Fruit fly (Drosophila melanogaster) whole organism, embryonic: ENCODE measurements around the gene CG13386.

Source experiments
- Bdp1 ChIP-seq: fragments of 200-800 bp; sonication (Bioruptor generic); optimal IDR thresholded peaks from 3 replicates; lab custom pipeline; 2016; ENCODE audit warnings: missing biosample characterization, missing genetic modification characterization
- CG10462 ChIP-seq: fragments of 200-800 bp; sonication (Bioruptor generic); optimal IDR thresholded peaks from 2 replicates; lab custom pipeline; 2016; ENCODE audit warnings: missing biosample characterization, missing genetic modification characterization
- CG10543 ChIP-seq: fragments of 200-800 bp; sonication (Bioruptor generic); optimal IDR thresholded peaks from 3 replicates; lab custom pipeline; 2017; ENCODE audit warnings: missing biosample characterization, mild to moderate bottlenecking, missing genetic modification characterization, moderate library complexity
- CG11398 ChIP-seq: fragments of 200-800 bp; sonication (Bioruptor generic); optimal IDR thresholded peaks from 2 replicates; lab custom pipeline; 2016; ENCODE audit warnings: missing biosample characterization, missing genetic modification characterization
- CG12769 ChIP-seq: fragments of 200-800 bp; sonication (Bioruptor generic); optimal IDR thresholded peaks from 2 replicates; lab custom pipeline; 2019; ENCODE audit warnings: missing biosample characterization, mild to moderate bottlenecking, missing genetic modification characterization, moderate library complexity
- CG14014 ChIP-seq: fragments of 200-800 bp; sonication (Bioruptor generic); IDR thresholded peaks from 2 replicates; pipeline ENCODE4 v1.3.6; 2022; ENCODE audit warnings: missing biosample characterization, missing genetic modification characterization
- CG14710 ChIP-seq: fragments of 200-800 bp; sonication (Bioruptor generic); optimal IDR thresholded peaks from 3 replicates; lab custom pipeline; 2019; ENCODE audit warnings: missing biosample characterization, mild to moderate bottlenecking, missing genetic modification characterization, moderate library complexity
- CG17829 ChIP-seq: fragments of 200-800 bp; optimal IDR thresholded peaks from 2 replicates; lab custom pipeline; 2019; ENCODE audit warnings: missing biosample characterization, mild to moderate bottlenecking, missing genetic modification characterization, moderate library complexity
- CG2199 ChIP-seq: fragments of 200-800 bp; sonication (Bioruptor generic); IDR thresholded peaks from 3 replicates; pipeline ENCODE4 v1.3.6; 2022; ENCODE audit warnings: missing biosample characterization, missing genetic modification characterization
- CG2712 ChIP-seq: fragments of 200-800 bp; optimal IDR thresholded peaks from 3 replicates; lab custom pipeline; 2019; ENCODE audit warnings: missing biosample characterization, mild to moderate bottlenecking, missing genetic modification characterization, moderate library complexity
- CG43689 ChIP-seq: fragments of 200-800 bp; sonication (Bioruptor generic); IDR thresholded peaks from 2 replicates; pipeline ENCODE4 v1.3.6; 2022; ENCODE audit warnings: missing biosample characterization, missing genetic modification characterization
- CG4404 ChIP-seq: fragments of 200-800 bp; sonication (Bioruptor generic); IDR thresholded peaks from 2 replicates; pipeline ENCODE4 v1.3.6; 2022; ENCODE audit warnings: missing biosample characterization, missing genetic modification characterization
- CG6689 ChIP-seq: fragments of 200-800 bp; sonication (Bioruptor generic); IDR thresholded peaks from 2 replicates; pipeline ENCODE4 v1.3.6; 2022; ENCODE audit warnings: missing biosample characterization, missing genetic modification characterization
- CG7786 ChIP-seq: fragments of 200-800 bp; sonication (Bioruptor generic); optimal IDR thresholded peaks from 2 replicates; lab custom pipeline; 2016; ENCODE audit warnings: missing biosample characterization, missing genetic modification characterization
- CG7928 ChIP-seq: fragments of 200-800 bp; sonication (Bioruptor generic); optimal IDR thresholded peaks from 2 replicates; lab custom pipeline; 2017; ENCODE audit warnings: missing biosample characterization, mild to moderate bottlenecking, missing genetic modification characterization
- CG8478 ChIP-seq: fragments of >200 bp; optimal IDR thresholded peaks from 2 replicates; lab custom pipeline; 2018
- CG9797 ChIP-seq: fragments of 200-800 bp; sonication (Bioruptor generic); optimal IDR thresholded peaks from 3 replicates; lab custom pipeline; 2018; ENCODE audit warnings: missing biosample characterization, mild to moderate bottlenecking, missing genetic modification characterization
- E2f1 ChIP-seq: fragments of 200-800 bp; sonication (Bioruptor generic); IDR thresholded peaks from 2 replicates; pipeline ENCODE4 v1.3.6; 2022; ENCODE audit warnings: missing biosample characterization, missing genetic modification characterization
- Eip74EF ChIP-seq, 2 experiments: fragments of 200-800 bp in 1 of 2; fragments of >200 bp in 1 of 2; sonication (Bioruptor generic) in 1 of 2; optimal IDR thresholded peaks; 2 replicates each; lab custom pipeline; 2017 to 2019; ENCODE audit warnings: missing biosample characterization in 2 of 2, missing genetic modification characterization in 2 of 2, mild to moderate bottlenecking in 1 of 2, moderate library complexity in 1 of 2
- HLH3B ChIP-seq: fragments of 200-800 bp; sonication (Bioruptor generic); IDR thresholded peaks from 2 replicates; pipeline ENCODE4 v1.3.6; 2022; ENCODE audit warnings: missing biosample characterization, missing genetic modification characterization
- HLH4C ChIP-seq: fragments of 200-800 bp; sonication (Bioruptor generic); IDR thresholded peaks from 3 replicates; pipeline ENCODE4 v1.3.6; 2022; ENCODE audit warnings: missing biosample characterization, missing genetic modification characterization; ENCODE audit not compliant: partially characterized antibody
- HmgD ChIP-seq: fragments of 200-800 bp; sonication (Bioruptor generic); optimal IDR thresholded peaks from 3 replicates; lab custom pipeline; 2016; ENCODE audit warnings: missing biosample characterization, missing genetic modification characterization
- Hr78 ChIP-seq, 2 experiments: fragments of 200-800 bp in 1 of 2; fragments of >200 bp in 1 of 2; sonication (Bioruptor generic) in 1 of 2; optimal IDR thresholded peaks; 2 replicates each; lab custom pipeline; 2017 to 2019; ENCODE audit warnings: missing biosample characterization in 2 of 2, missing genetic modification characterization in 2 of 2, mild to moderate bottlenecking in 1 of 2, moderate library complexity in 1 of 2
- Lpt ChIP-seq: fragments of >200 bp; optimal IDR thresholded peaks from 2 replicates; lab custom pipeline; 2018; ENCODE audit warnings: missing biosample characterization, missing genetic modification characterization
- NK7.1 ChIP-seq: fragments of 200-800 bp; sonication (Bioruptor generic); optimal IDR thresholded peaks from 3 replicates; lab custom pipeline; 2016; ENCODE audit warnings: missing biosample characterization, missing genetic modification characterization
- Neu2 ChIP-seq: fragments of 200-800 bp; sonication (Bioruptor generic); optimal IDR thresholded peaks from 3 replicates; lab custom pipeline; 2016; ENCODE audit warnings: missing biosample characterization, missing genetic modification characterization, borderline replicate concordance
- Poxn ChIP-seq: fragments of 200-800 bp; sonication (Bioruptor generic); IDR thresholded peaks from 2 replicates; pipeline ENCODE4 v1.3.6; 2022; ENCODE audit warnings: missing biosample characterization, missing genetic modification characterization
- Rx ChIP-seq: fragments of 200-800 bp; sonication (Bioruptor generic); IDR thresholded peaks from 2 replicates; pipeline ENCODE4 v1.3.6; 2022; ENCODE audit warnings: missing biosample characterization, missing genetic modification characterization
- Spps ChIP-seq: fragments of 200-800 bp; sonication (Bioruptor generic); optimal IDR thresholded peaks from 2 replicates; lab custom pipeline; 2018; ENCODE audit warnings: missing biosample characterization, mild to moderate bottlenecking, missing genetic modification characterization
- aop ChIP-seq: fragments of 200-800 bp; sonication (Bioruptor generic); IDR thresholded peaks from 2 replicates; pipeline ENCODE4 v1.3.6; 2022; ENCODE audit warnings: missing biosample characterization, missing genetic modification characterization
- bsh ChIP-seq, 2 experiments: fragments of 200-800 bp; sonication (Bioruptor generic); optimal IDR thresholded peaks; 2 replicates each; lab custom pipeline; 2017 to 2018; ENCODE audit warnings: mild to moderate bottlenecking in 2 of 2, missing biosample characterization in 2 of 2, missing genetic modification characterization in 2 of 2, moderate library complexity in 1 of 2
- croc ChIP-seq: fragments of 200-800 bp; sonication (Bioruptor generic); conservative IDR thresholded peaks from 3 replicates; pipeline ENCODE4 v1.3.6; 2022; ENCODE audit warnings: missing biosample characterization, missing genetic modification characterization
- cwo ChIP-seq: fragments of 200-800 bp; sonication (Bioruptor generic); optimal IDR thresholded peaks from 3 replicates; lab custom pipeline; 2017; ENCODE audit warnings: missing biosample characterization, missing genetic modification characterization, mild to moderate bottlenecking, moderate library complexity, missing genetic modification reagents
- dpn ChIP-seq, 2 experiments: fragments of 200-800 bp; sonication (Bioruptor generic); optimal IDR thresholded peaks; 3 replicates each; lab custom pipeline; 2016; ENCODE audit warnings: missing biosample characterization in 2 of 2, missing genetic modification characterization in 2 of 2
- gce ChIP-seq: fragments of 200-800 bp; sonication (Bioruptor generic); IDR thresholded peaks from 3 replicates; pipeline ENCODE4 v1.3.6; 2022; ENCODE audit warnings: missing biosample characterization, missing genetic modification characterization
- grn ChIP-seq: fragments of 200-800 bp; sonication (Bioruptor generic); optimal IDR thresholded peaks from 3 replicates; lab custom pipeline; 2017; ENCODE audit warnings: missing biosample characterization, missing genetic modification characterization
- jumu ChIP-seq: fragments of 200-800 bp; sonication (Bioruptor generic); optimal IDR thresholded peaks from 3 replicates; lab custom pipeline; 2016; ENCODE audit warnings: missing biosample characterization, missing genetic modification characterization
- kah ChIP-seq: fragments of 200-800 bp; sonication (Bioruptor generic); optimal IDR thresholded peaks from 2 replicates; lab custom pipeline; 2018; ENCODE audit warnings: missing biosample characterization, mild to moderate bottlenecking, missing genetic modification characterization
- ken ChIP-seq: fragments of 200-800 bp; sonication (Bioruptor generic); IDR thresholded peaks from 3 replicates; pipeline ENCODE4 v1.3.6; 2022; ENCODE audit warnings: missing biosample characterization, missing genetic modification characterization
- klu ChIP-seq: fragments of 200-800 bp; sonication (Bioruptor generic); IDR thresholded peaks from 2 replicates; pipeline ENCODE4 v1.3.6; 2022; ENCODE audit warnings: missing biosample characterization, missing genetic modification characterization
- lola ChIP-seq, 3 experiments: fragments of >200 bp in 2 of 3; fragments of 200-800 bp in 1 of 3; sonication (Bioruptor generic) in 1 of 3; optimal IDR thresholded peaks; 2 replicates each; lab custom pipeline; 2017 to 2019; ENCODE audit warnings: missing biosample characterization in 3 of 3, missing genetic modification characterization in 3 of 3, mild to moderate bottlenecking in 1 of 3, moderate library complexity in 1 of 3
- mam ChIP-seq: fragments of 200-800 bp; sonication (Bioruptor generic); optimal IDR thresholded peaks from 3 replicates; lab custom pipeline; 2016; ENCODE audit warnings: missing biosample characterization, missing genetic modification characterization
- mld ChIP-seq: fragments of 200-800 bp; sonication (Bioruptor generic); IDR thresholded peaks from 3 replicates; pipeline ENCODE4 v1.3.6; 2022; ENCODE audit warnings: missing biosample characterization, missing genetic modification characterization; ENCODE audit not compliant: partially characterized antibody
- nau ChIP-seq: fragments of 200-800 bp; sonication (Bioruptor generic); optimal IDR thresholded peaks from 3 replicates; lab custom pipeline; 2017; ENCODE audit warnings: missing biosample characterization, mild to moderate bottlenecking, missing genetic modification characterization, missing genetic modification reagents
- nerfin-2 ChIP-seq: fragments of 200-800 bp; sonication (Bioruptor generic); IDR thresholded peaks from 2 replicates; pipeline ENCODE4 v1.3.6; 2022; ENCODE audit warnings: missing biosample characterization, missing genetic modification characterization; ENCODE audit not compliant: partially characterized antibody
- pan ChIP-seq, 4 experiments: fragments of >200 bp in 3 of 4; fragments of 200-800 bp in 1 of 4; sonication (Bioruptor generic) in 1 of 4; optimal IDR thresholded peaks in 3 of 4; IDR thresholded peaks in 1 of 4; 2 replicates each; pipeline versions ENCODE4 v1.3.6 to Lab custom; 2017 to 2022; ENCODE audit warnings: missing biosample characterization in 2 of 4, missing genetic modification characterization in 2 of 4, mixed read lengths in 1 of 4
- stc ChIP-seq: fragments of 200-800 bp; sonication (Bioruptor generic); IDR thresholded peaks from 2 replicates; pipeline ENCODE4 v1.3.6; 2022; ENCODE audit warnings: missing biosample characterization, missing genetic modification characterization
- unc-4 ChIP-seq: fragments of 200-800 bp; sonication (Bioruptor generic); IDR thresholded peaks from 2 replicates; pipeline ENCODE4 v1.3.6; 2022; ENCODE audit warnings: missing biosample characterization, missing genetic modification characterization; ENCODE audit not compliant: partially characterized antibody
- wek ChIP-seq: fragments of 200-800 bp; sonication (Bioruptor generic); optimal IDR thresholded peaks from 3 replicates; lab custom pipeline; 2018; ENCODE audit warnings: missing biosample characterization, mild to moderate bottlenecking, missing genetic modification characterization, moderate library complexity

CG13386 gene

dm6 chr2L:8376717-8377116 is 22.1 kb upstream of the CG13386 start, which contains the start of the genes CG13390 and CG17294 (continued):
- TF ChIP-seq E2f1 (GFP tag; lab: Robert Waterston, UW) (peak; percentile 100), dpn (GFP tag; optimal IDR thresholded peaks at IDR 0.05; lab: Kevin White, UChicago) (peak; percentile 96 to 100), CG7786 (GFP tag; lab: Kevin White, UChicago) (peak; percentile 91), Hr78 (GFP tag; optimal IDR thresholded peaks at IDR 0.05; lab: Kevin White, UChicago) (peak in 1 of 2 experiments; percentile 97), CG12769 (tag; lab: Kevin White, UChicago) (peak; percentile 99), stc (GFP tag; lab: Robert Waterston, UW) (peak; percentile 100), bsh (GFP tag; optimal IDR thresholded peaks at IDR 0.05; lab: Kevin White, UChicago) (peak; percentile 97 to 100), HLH4C (GFP tag; lab: Robert Waterston, UW) (peak; percentile 76), mld (GFP tag; lab: Robert Waterston, UW) (no peak), CG6689 (peak; percentile 99), CG17829 (peak; percentile 100), Rx (peak; percentile 99), CG4404 (peak; percentile 99), CG2199 (GFP tag; lab: Robert Waterston, UW) (peak; percentile 99), CG10462 (GFP tag; lab: Kevin White, UChicago) (peak; percentile 99), croc (GFP tag; lab: Robert Waterston, UW) (peak; percentile 99), CG2712 (tag; lab: Kevin White, UChicago) (peak; percentile 100), Neu2 (peak; percentile 36), HmgD (GFP tag; lab: Kevin White, UChicago) (peak; percentile 10), CG9797 (GFP tag; lab: Kevin White, UChicago) (peak; percentile 65), nerfin-2 (peak; percentile 75; the same call in 1 of the 2 replicates), jumu (GFP tag; lab: Kevin White, UChicago) (peak; percentile 91), aop (GFP tag; lab: Robert Waterston, UW) (peak; percentile 97), CG8478 (no peak), unc-4 (GFP tag; lab: Robert Waterston, UW) (peak; percentile 88), HLH3B (GFP tag; lab: Robert Waterston, UW) (peak; percentile 100), cwo (GFP tag; lab: Kevin White, UChicago) (peak; percentile 99), Spps (tag; lab: Kevin White, UChicago) (peak; percentile 99), lola (GFP tag; optimal IDR thresholded peaks at IDR 0.05; lab: Kevin White, UChicago) (peak in 1 of 3 experiments; percentile 99), CG10543 (GFP tag; lab: Kevin White, UChicago) (peak; percentile 98), mam (GFP tag; lab: Kevin White, UChicago) (peak; percentile 97), kah (GFP tag; lab: Kevin White, UChicago) (peak; percentile 99), grn (GFP tag; lab: Kevin White, UChicago) (peak; percentile 92), CG43689 (peak; percentile 99), wek (GFP tag; lab: Kevin White, UChicago) (peak; percentile 94), Bdp1 (peak; percentile 88), NK7.1 (GFP tag; lab: Kevin White, UChicago) (peak; percentile 92), Lpt (GFP tag; lab: Kevin White, UChicago) (no peak), CG14014 (GFP tag; lab: Robert Waterston, UW) (peak; percentile 100), pan (optimal IDR thresholded peaks at IDR 0.05; lab: Kevin White, UChicago) (no peak), pan (GFP tag; optimal IDR thresholded peaks at IDR 0.05 in 1 of 2, IDR thresholded peaks at IDR 0.05 in 1 of 2) (peak in 1 of 2 experiments; percentile 100), CG7928 (GFP tag; lab: Kevin White, UChicago) (peak; percentile 87), CG11398 (GFP tag; lab: Kevin White, UChicago) (peak; percentile 78), ken (GFP tag; lab: Robert Waterston, UW) (peak; percentile 99), Eip74EF (GFP tag; optimal IDR thresholded peaks at IDR 0.05; lab: Kevin White, UChicago) (peak in 1 of 2 experiments; percentile 100), CG14710 (tag; lab: Kevin White, UChicago) (peak; percentile 98), klu (GFP tag; lab: Robert Waterston, UW) (peak; percentile 99), gce (GFP tag; lab: Robert Waterston, UW) (peak; percentile 100), nau (GFP tag; lab: Kevin White, UChicago) (peak; percentile 99), Poxn (GFP tag; lab: Robert Waterston, UW) (peak; percentile 99)
